Fruit fly (Drosophila melanogaster) whole organism, embryonic: Measurements from ENCODE around the gene CG2931.
A peak's percentile ranks its signal among the peaks of the same experiment; 100 is the strongest.

Source experiments
- CG11456 ChIP-seq: fragments of 200-800 bp; sonication (Bioruptor generic); IDR thresholded peaks from 3 replicates; pipeline ENCODE4 v1.3.6; 2022; ENCODE audit warnings: missing biosample characterization, missing genetic modification characterization
- CG11696 ChIP-seq: fragments of 200-800 bp; sonication (Bioruptor generic); IDR thresholded peaks from 2 replicates; pipeline ENCODE4 v1.3.6; 2022; ENCODE audit warnings: missing biosample characterization, missing genetic modification characterization
- CG14965 ChIP-seq: fragments of 200-800 bp; sonication (Bioruptor generic); optimal IDR thresholded peaks from 2 replicates; lab custom pipeline; 2016; ENCODE audit warnings: missing biosample characterization, missing genetic modification characterization, borderline replicate concordance
- CG18619 ChIP-seq: fragments of 200-800 bp; sonication (Bioruptor generic); optimal IDR thresholded peaks from 3 replicates; lab custom pipeline; 2017; ENCODE audit warnings: missing biosample characterization, mild to moderate bottlenecking, missing genetic modification characterization
- CG3407 ChIP-seq: fragments of 200-800 bp; sonication (Bioruptor generic); optimal IDR thresholded peaks from 2 replicates; lab custom pipeline; 2018; ENCODE audit warnings: missing biosample characterization, mild to moderate bottlenecking, missing genetic modification characterization
- CG6254 ChIP-seq: fragments of 200-800 bp; sonication (Bioruptor generic); optimal IDR thresholded peaks from 3 replicates; lab custom pipeline; 2017; ENCODE audit warnings: mild to moderate bottlenecking, missing biosample characterization, missing genetic modification reagents, missing genetic modification characterization
- CG7372 ChIP-seq: fragments of 200-800 bp; sonication (Bioruptor generic); IDR thresholded peaks from 2 replicates; pipeline ENCODE4 v1.3.6; 2022; ENCODE audit warnings: missing biosample characterization, missing genetic modification characterization
- CG7786 ChIP-seq: fragments of 200-800 bp; sonication (Bioruptor generic); optimal IDR thresholded peaks from 2 replicates; lab custom pipeline; 2016; ENCODE audit warnings: missing biosample characterization, missing genetic modification characterization
- CG7928 ChIP-seq: fragments of 200-800 bp; sonication (Bioruptor generic); optimal IDR thresholded peaks from 2 replicates; lab custom pipeline; 2017; ENCODE audit warnings: missing biosample characterization, mild to moderate bottlenecking, missing genetic modification characterization
- CG8290 ChIP-seq, 3 experiments: fragments of 200-800 bp; sonication (Bioruptor generic); optimal IDR thresholded peaks; 2 replicates each; lab custom pipeline; 2016 to 2019; ENCODE audit warnings: missing biosample characterization in 3 of 3, missing genetic modification characterization in 3 of 3, mild to moderate bottlenecking in 2 of 3, moderate library complexity in 1 of 3
- CG8388 ChIP-seq: fragments of 200-800 bp; sonication (Bioruptor generic); optimal IDR thresholded peaks from 2 replicates; lab custom pipeline; 2019; ENCODE audit warnings: missing biosample characterization, mild to moderate bottlenecking, missing genetic modification characterization, moderate library complexity
- CG8478 ChIP-seq: fragments of >200 bp; optimal IDR thresholded peaks from 2 replicates; lab custom pipeline; 2018
- Doc2 ChIP-seq: fragments of 200-800 bp; sonication (Bioruptor generic); IDR thresholded peaks from 2 replicates; pipeline ENCODE4 v1.3.6; 2022; ENCODE audit warnings: missing biosample characterization, missing genetic modification characterization
- E2f1 ChIP-seq: fragments of 200-800 bp; sonication (Bioruptor generic); IDR thresholded peaks from 2 replicates; pipeline ENCODE4 v1.3.6; 2022; ENCODE audit warnings: missing biosample characterization, missing genetic modification characterization
- Ets97D ChIP-seq: fragments of 200-800 bp; sonication (Bioruptor generic); optimal IDR thresholded peaks from 3 replicates; lab custom pipeline; 2016; ENCODE audit warnings: missing biosample characterization, missing genetic modification characterization
- H2.0 ChIP-seq: fragments of 200-800 bp; sonication (Bioruptor generic); IDR thresholded peaks from 2 replicates; pipeline ENCODE4 v1.3.6; 2022; ENCODE audit warnings: missing biosample characterization, missing genetic modification characterization
- Hey ChIP-seq: fragments of 200-800 bp; sonication (Bioruptor generic); optimal IDR thresholded peaks from 3 replicates; lab custom pipeline; 2018; ENCODE audit warnings: missing biosample characterization, mild to moderate bottlenecking, missing genetic modification characterization
- Lhr ChIP-seq: fragments of 200-800 bp; sonication (Bioruptor generic); optimal IDR thresholded peaks from 3 replicates; lab custom pipeline; 2017; ENCODE audit warnings: mild to moderate bottlenecking, missing biosample characterization, missing genetic modification reagents, missing genetic modification characterization
- MBD-R2 ChIP-seq: fragments of 200-800 bp; sonication (Bioruptor generic); IDR thresholded peaks from 2 replicates; pipeline ENCODE4 v1.3.6; 2022; ENCODE audit warnings: missing biosample characterization, missing genetic modification characterization
- Med ChIP-seq: fragments of 200-800 bp; sonication (Bioruptor generic); peaks from one replicate; lab custom pipeline; 2016; ENCODE audit warnings: missing biosample characterization, missing genetic modification characterization, mild to moderate bottlenecking, inconsistent platforms, moderate library complexity
- Opbp ChIP-seq: fragments of 200-800 bp; sonication (Bioruptor generic); IDR thresholded peaks from 3 replicates; pipeline ENCODE4 v1.3.6; 2022; ENCODE audit warnings: missing biosample characterization, missing genetic modification characterization; ENCODE audit not compliant: partially characterized antibody
- Pdp1 ChIP-seq, 2 experiments: fragments of 200-800 bp; sonication (Bioruptor generic); optimal IDR thresholded peaks; 3 replicates each; lab custom pipeline; 2016; ENCODE audit warnings: missing biosample characterization in 2 of 2, missing genetic modification characterization in 2 of 2, mild to moderate bottlenecking in 1 of 2, moderate library complexity in 1 of 2
- Sox102F ChIP-seq: fragments of 200-800 bp; sonication (Bioruptor generic); optimal IDR thresholded peaks from 2 replicates; lab custom pipeline; 2018; ENCODE audit warnings: missing biosample characterization, mild to moderate bottlenecking, missing genetic modification characterization, moderate library complexity
- Ssrp ChIP-seq: fragments of 200-800 bp; sonication (Bioruptor generic); optimal IDR thresholded peaks from 2 replicates; lab custom pipeline; 2018; ENCODE audit warnings: missing biosample characterization, mild to moderate bottlenecking, missing genetic modification characterization, moderate library complexity
- bowl ChIP-seq: fragments of 200-800 bp; sonication (Bioruptor generic); IDR thresholded peaks from 2 replicates; pipeline ENCODE4 v1.3.6; 2022; ENCODE audit warnings: missing biosample characterization, missing genetic modification characterization
- bsh ChIP-seq, 2 experiments: fragments of 200-800 bp; sonication (Bioruptor generic); optimal IDR thresholded peaks; 2 replicates each; lab custom pipeline; 2017 to 2018; ENCODE audit warnings: mild to moderate bottlenecking in 2 of 2, missing biosample characterization in 2 of 2, missing genetic modification characterization in 2 of 2, moderate library complexity in 1 of 2
- btn ChIP-seq: fragments of 200-800 bp; sonication (Bioruptor generic); optimal IDR thresholded peaks from 2 replicates; lab custom pipeline; 2016; ENCODE audit warnings: missing biosample characterization, missing genetic modification characterization
- chinmo ChIP-seq: fragments of 200-800 bp; sonication (Bioruptor generic); IDR thresholded peaks from 4 replicates; pipeline ENCODE4 v1.3.6; 2022; ENCODE audit warnings: missing biosample characterization, missing genetic modification characterization; ENCODE audit not compliant: partially characterized antibody
- danr ChIP-seq: fragments of 200-800 bp; sonication (Bioruptor generic); IDR thresholded peaks from 2 replicates; pipeline ENCODE4 v1.3.6; 2022; ENCODE audit warnings: missing biosample characterization, missing genetic modification characterization
- emc ChIP-seq: fragments of 200-800 bp; sonication (Bioruptor generic); optimal IDR thresholded peaks from 2 replicates; lab custom pipeline; 2016; ENCODE audit warnings: missing biosample characterization, missing genetic modification characterization
- gro ChIP-seq: fragments of 200-800 bp; sonication (Bioruptor generic); optimal IDR thresholded peaks from 2 replicates; lab custom pipeline; 2016; ENCODE audit warnings: missing biosample characterization, missing genetic modification characterization
- h ChIP-seq: fragments of >200 bp; optimal IDR thresholded peaks from 2 replicates; lab custom pipeline; 2017
- kni ChIP-seq: fragments of 200-800 bp; sonication (Bioruptor generic); optimal IDR thresholded peaks from 3 replicates; lab custom pipeline; 2017; ENCODE audit warnings: mild to moderate bottlenecking, missing biosample characterization, missing genetic modification reagents, missing genetic modification characterization
- knrl ChIP-seq: fragments of 200-800 bp; sonication (Bioruptor generic); IDR thresholded peaks from 3 replicates; pipeline ENCODE4 v1.3.6; 2022; ENCODE audit warnings: missing biosample characterization, missing genetic modification characterization; ENCODE audit not compliant: partially characterized antibody
- lmd ChIP-seq: fragments of 200-800 bp; sonication (Bioruptor generic); IDR thresholded peaks from 2 replicates; pipeline ENCODE4 v1.3.6; 2022; ENCODE audit warnings: missing biosample characterization, missing genetic modification characterization
- org-1 ChIP-seq: fragments of 200-800 bp; sonication (Bioruptor generic); optimal IDR thresholded peaks from 2 replicates; lab custom pipeline; 2017; ENCODE audit warnings: missing biosample characterization, missing genetic modification characterization
- pan ChIP-seq, 4 experiments: fragments of >200 bp in 3 of 4; fragments of 200-800 bp in 1 of 4; sonication (Bioruptor generic) in 1 of 4; optimal IDR thresholded peaks in 3 of 4; IDR thresholded peaks in 1 of 4; 2 replicates each; pipeline versions ENCODE4 v1.3.6 to Lab custom; 2017 to 2022; ENCODE audit warnings: missing biosample characterization in 2 of 4, missing genetic modification characterization in 2 of 4, mixed read lengths in 1 of 4
- ranshi ChIP-seq: fragments of 200-800 bp; sonication (Bioruptor generic); IDR thresholded peaks from 2 replicates; pipeline ENCODE4 v1.3.6; 2022; ENCODE audit warnings: missing biosample characterization, missing genetic modification characterization
- row ChIP-seq: fragments of 200-800 bp; sonication (Bioruptor generic); IDR thresholded peaks from 3 replicates; pipeline ENCODE4 v1.3.6; 2022; ENCODE audit warnings: missing biosample characterization, missing genetic modification characterization
- shn ChIP-seq: fragments of 200-800 bp; sonication (Bioruptor generic); optimal IDR thresholded peaks from 3 replicates; lab custom pipeline; 2016; ENCODE audit warnings: missing biosample characterization, missing genetic modification characterization
- sr ChIP-seq: fragments of 200-800 bp; sonication (Bioruptor generic); IDR thresholded peaks from 3 replicates; pipeline ENCODE4 v1.3.6; 2022; ENCODE audit warnings: missing biosample characterization, missing genetic modification characterization
- tna ChIP-seq: fragments of 200-800 bp; sonication (Bioruptor generic); IDR thresholded peaks from 2 replicates; pipeline ENCODE4 v1.3.6; 2022; ENCODE audit warnings: missing biosample characterization, missing genetic modification characterization; ENCODE audit not compliant: partially characterized antibody
- zen2 ChIP-seq: fragments of 200-800 bp; sonication (Bioruptor generic); IDR thresholded peaks from 3 replicates; pipeline ENCODE4 v1.3.6; 2022; ENCODE audit warnings: missing biosample characterization, missing genetic modification characterization; ENCODE audit not compliant: partially characterized antibody
- zfh1 ChIP-seq: fragments of 200-800 bp; sonication (Bioruptor generic); IDR thresholded peaks from 3 replicates; pipeline ENCODE4 v1.3.6; 2022; ENCODE audit warnings: missing biosample characterization, missing genetic modification characterization
- zfh2 ChIP-seq: fragments of 200-800 bp; sonication (Bioruptor generic); optimal IDR thresholded peaks from 2 replicates; lab custom pipeline; 2016; ENCODE audit warnings: missing biosample characterization, missing genetic modification characterization

CG2931 gene

DNA sequence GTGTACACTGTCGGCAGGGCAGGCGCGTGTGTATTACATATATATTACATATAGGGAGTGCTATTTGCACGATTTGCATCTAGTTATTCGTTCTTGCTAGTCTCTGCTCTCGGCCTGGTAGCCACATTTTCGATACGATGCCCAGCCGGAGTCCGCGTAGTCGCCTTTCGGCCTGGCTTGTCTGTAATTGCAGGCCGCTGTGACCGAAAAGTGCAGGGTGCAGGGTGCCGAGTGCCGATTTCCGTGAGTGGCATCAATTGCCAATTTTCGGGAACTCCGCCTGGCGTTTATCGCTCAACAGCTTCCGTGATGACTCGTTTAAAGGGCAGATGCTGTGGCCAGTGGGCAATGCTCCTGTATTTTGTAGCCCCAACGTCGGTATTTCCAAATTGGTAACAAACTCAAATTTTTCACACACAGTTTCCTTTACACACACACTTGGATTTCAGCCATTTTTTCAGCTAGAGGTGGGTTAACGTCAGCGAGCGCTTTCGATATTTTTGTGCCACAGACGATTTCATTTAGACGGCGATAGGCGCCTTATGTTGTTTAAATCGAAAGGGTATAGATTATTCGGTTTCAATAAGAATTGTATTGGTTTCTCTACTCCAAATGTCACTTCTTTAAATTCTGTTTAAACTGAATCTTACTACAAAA is 19.6 kb upstream of the CG2931 start, which contains the start of gene CG2926 (continued):
- TF ChIP-seq emc (GFP tag; lab: Kevin White, UChicago) (peak; percentile 13), CG14965 (GFP tag; lab: Kevin White, UChicago) (no peak), CG6254 (GFP tag; lab: Kevin White, UChicago) (peak; percentile 54), tna (GFP tag; lab: Robert Waterston, UW) (peak; percentile 89), zen2 (peak; percentile 79), shn (GFP tag; lab: Kevin White, UChicago) (peak; percentile 58), CG7928 (GFP tag; lab: Kevin White, UChicago) (peak; percentile 6), E2f1 (no peak), CG18619 (GFP tag; lab: Kevin White, UChicago) (no peak), row (GFP tag; lab: Robert Waterston, UW) (peak; percentile 90), MBD-R2 (GFP tag; lab: Robert Waterston, UW) (peak; percentile 87), ranshi (GFP tag; lab: Robert Waterston, UW) (no peak), zfh2 (GFP tag; lab: Kevin White, UChicago) (peak; percentile 44), CG8388 (GFP tag; lab: Kevin White, UChicago) (no peak), CG7372 (GFP tag; lab: Robert Waterston, UW) (peak; percentile 25; the same call in 1 of the 2 replicates)

DNA sequence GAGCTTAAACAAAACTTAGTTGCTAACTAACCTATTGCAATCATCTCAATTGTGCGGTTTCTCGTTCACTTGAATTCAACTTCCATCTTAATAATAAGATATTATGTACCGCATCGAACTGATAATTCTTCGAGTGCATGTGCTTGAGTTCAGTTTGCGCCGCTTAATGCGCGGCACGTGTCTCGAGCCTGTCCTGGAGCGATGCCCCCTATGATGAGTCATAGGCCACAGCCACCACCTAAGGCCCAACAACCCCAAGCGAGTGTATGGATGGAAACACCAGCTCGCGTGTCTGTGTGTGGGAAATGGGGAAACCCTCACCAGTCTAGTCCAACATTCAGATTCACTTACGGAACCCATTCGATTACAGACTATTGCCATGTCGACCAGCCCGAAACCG is 5.5 kb upstream of the CG2931 start:
- no peak for TF ChIP-seq CG8290 (GFP tag; optimal IDR thresholded peaks at IDR 0.05; lab: Kevin White, UChicago)
- TF ChIP-seq CG8290 (tag; optimal IDR thresholded peaks at IDR 0.05; lab: Kevin White, UChicago) = no peak
- 0 out of 4 replicates have a peak, but pooled peaks have one; percentile 42 for TF ChIP-seq chinmo (GFP tag; lab: Robert Waterston, UW)
- peak; percentile 66 for TF ChIP-seq Med
- peak; percentile 88 for TF ChIP-seq Hey

DNA sequence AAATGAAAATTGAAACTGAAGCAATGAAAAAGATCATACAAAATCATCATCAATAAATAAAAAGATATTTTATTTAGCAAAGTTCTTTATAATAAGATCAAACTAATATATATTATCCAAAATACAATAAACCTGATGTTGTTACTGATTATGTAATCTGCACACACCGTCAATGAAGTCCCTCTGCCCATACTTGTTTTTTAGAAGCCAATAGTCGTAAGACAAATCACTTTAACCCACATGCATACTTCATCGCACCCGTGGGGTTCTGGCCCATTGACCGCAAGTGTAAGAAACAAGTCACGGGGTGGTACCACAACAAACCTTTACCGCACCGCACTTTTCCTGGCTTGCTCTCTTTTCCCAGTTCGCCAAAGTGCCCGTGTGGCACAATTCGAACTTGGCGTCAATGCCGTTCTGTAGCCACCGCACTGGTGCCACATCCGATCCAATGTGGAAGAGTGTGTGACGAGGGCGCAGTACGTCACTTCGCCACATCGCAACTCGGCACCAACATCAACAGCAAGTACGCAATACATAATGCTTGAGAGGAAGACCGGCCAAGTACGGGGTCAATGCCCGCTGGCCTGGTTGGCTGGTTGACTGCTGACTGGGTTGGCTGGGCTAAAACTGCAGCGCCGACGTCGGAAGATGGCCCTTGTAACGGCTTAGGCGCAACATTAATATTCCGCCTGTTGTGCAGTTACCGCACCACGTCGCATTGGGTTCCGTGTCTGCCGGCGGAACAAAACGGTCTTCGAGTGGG is 4.7 kb upstream of the CG2931 start:
- TF ChIP-seq H2.0 (no peak), CG8478 (lab: Kevin White, UChicago) (peak; percentile 67), Opbp (GFP tag; lab: Robert Waterston, UW) (0 out of 3 replicates have a peak, but pooled peaks have one; percentile 16), Sox102F (no peak), bowl (GFP tag; lab: Robert Waterston, UW) (no peak), gro (GFP tag; lab: Kevin White, UChicago) (no peak), Pdp1 (GFP tag; optimal IDR thresholded peaks at IDR 0.05; lab: Kevin White, UChicago) (peak in 1 of 2 experiments; percentile 52), knrl (GFP tag; lab: Robert Waterston, UW) (0 out of 3 replicates have a peak, but pooled peaks have one; percentile 22), bsh (GFP tag; optimal IDR thresholded peaks at IDR 0.05; lab: Kevin White, UChicago) (peak in 1 of 2 experiments; percentile 22), CG3407 (GFP tag; lab: Kevin White, UChicago) (no peak), CG11696 (no peak), org-1 (GFP tag; lab: Kevin White, UChicago) (no peak), CG11456 (GFP tag; lab: Robert Waterston, UW) (0 out of 3 replicates have a peak, but pooled peaks have one; percentile 31), pan (optimal IDR thresholded peaks at IDR 0.05; lab: Kevin White, UChicago) (no peak), pan (GFP tag; optimal IDR thresholded peaks at IDR 0.05 in 1 of 2, IDR thresholded peaks at IDR 0.05 in 1 of 2) (no peak), Doc2 (GFP tag; lab: Robert Waterston, UW) (no peak), btn (GFP tag; lab: Kevin White, UChicago) (no peak), lmd (GFP tag; lab: Robert Waterston, UW) (no peak), h (lab: Kevin White, UChicago) (no peak), kni (GFP tag; lab: Kevin White, UChicago) (peak; percentile 26), CG7786 (GFP tag; lab: Kevin White, UChicago) (no peak), sr (GFP tag; lab: Robert Waterston, UW) (no peak), Ets97D (no peak), zfh1 (GFP tag; lab: Robert Waterston, UW) (0 out of 3 replicates have a peak, but pooled peaks have one; percentile 14), Ssrp (no peak), danr (GFP tag; lab: Robert Waterston, UW) (no peak), Lhr (GFP tag; lab: Kevin White, UChicago) (no peak), Med (peak; percentile 36)
